Fruit fly (Drosophila melanogaster) whole organism, embryonic: ENCODE results near the gene CG13616.

Experiments
- CG17568 ChIP-seq: fragments of 200-800 bp; sonication (Bioruptor generic); optimal IDR thresholded peaks from 2 replicates; lab custom pipeline; 2018; ENCODE audit warnings: missing biosample characterization, mild to moderate bottlenecking, missing genetic modification characterization, moderate library complexity
- Elba2 ChIP-seq: fragments of 200-800 bp; sonication (Bioruptor generic); optimal IDR thresholded peaks from 3 replicates; lab custom pipeline; 2016; ENCODE audit warnings: missing biosample characterization, missing genetic modification characterization
- Poxn ChIP-seq: fragments of 200-800 bp; sonication (Bioruptor generic); IDR thresholded peaks from 2 replicates; pipeline ENCODE4 v1.3.6; 2022; ENCODE audit warnings: missing biosample characterization, missing genetic modification characterization
- Rfx ChIP-seq: fragments of 200-800 bp; sonication (Bioruptor generic); IDR thresholded peaks from 2 replicates; pipeline ENCODE4 v1.3.6; 2022; ENCODE audit warnings: missing biosample characterization, missing genetic modification characterization
- danr ChIP-seq: fragments of 200-800 bp; sonication (Bioruptor generic); IDR thresholded peaks from 2 replicates; pipeline ENCODE4 v1.3.6; 2022; ENCODE audit warnings: missing biosample characterization, missing genetic modification characterization
- eve ChIP-seq, 2 experiments: fragments of >200 bp; optimal IDR thresholded peaks; 2 replicates each; lab custom pipeline; 2017; ENCODE audit warnings: missing biosample characterization in 2 of 2, missing genetic modification characterization in 2 of 2
- pum ChIP-seq: fragments of 200-800 bp; sonication (Bioruptor generic); optimal IDR thresholded peaks from 2 replicates; lab custom pipeline; 2016; ENCODE audit warnings: missing biosample characterization, missing genetic modification characterization
- salm ChIP-seq: fragments of 200-800 bp; sonication (Bioruptor generic); optimal IDR thresholded peaks from 2 replicates; lab custom pipeline; 2018; ENCODE audit warnings: missing biosample characterization, mild to moderate bottlenecking, missing genetic modification characterization

DNA sequence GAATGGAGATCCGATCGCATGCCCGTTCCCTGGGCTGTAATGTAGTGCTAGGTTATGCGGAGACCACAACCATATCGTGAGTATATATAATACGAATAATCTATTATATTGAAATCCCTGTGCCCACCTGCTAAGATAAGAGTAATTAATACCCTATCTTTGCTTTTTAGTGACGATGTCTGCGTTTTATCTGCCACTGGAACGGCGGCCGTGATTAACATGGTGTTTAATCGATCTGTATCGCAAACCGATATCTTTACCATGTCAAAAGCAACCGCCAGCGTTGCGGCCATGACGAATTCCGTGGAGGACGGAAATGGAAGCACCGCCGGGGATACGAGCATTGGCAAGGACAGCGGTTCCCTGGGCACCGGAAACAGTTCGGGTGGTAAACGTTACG is 39.2 kb upstream of the CG13616 start:
- TF ChIP-seq salm (tag; lab: Kevin White, UChicago) (no peak), danr (GFP tag; lab: Robert Waterston, UW) (no peak), Poxn (no peak), Rfx (GFP tag; lab: Robert Waterston, UW) (no peak), pum (GFP tag; lab: Kevin White, UChicago) (no peak), Elba2 (no peak), CG17568 (GFP tag; lab: Kevin White, UChicago) (no peak), eve (GFP tag; optimal IDR thresholded peaks at IDR 0.05; lab: Kevin White, UChicago) (no peak)
